Worm (Caenorhabditis elegans): Measurements from ENCODE around the gene ckr-2.

ce11 chrIII:1987693-1988092 is 33.7 kb downstream of the ckr-2 start, which contains the start of gene Y39A3B.8:
- TF ChIP-seq nhr-77 (tag; optimal IDR thresholded peaks at IDR 0.05) (no peak), nhr-21 (tag; optimal IDR thresholded peaks at IDR 0.05) (no peak), ztf-11 (tag; optimal IDR thresholded peaks at IDR 0.05) (no peak), ztf-4 (tag; optimal IDR thresholded peaks at IDR 0.05) (no peak), unc-62 (GFP tag; optimal IDR thresholded peaks at IDR 0.05) (no peak), ama-1 (optimal IDR thresholded peaks at IDR 0.05) (no peak)

Data from whole organism, L2 larva.